Fruit fly (Drosophila melanogaster): ENCODE data around the gene dan.

The dan gene

DNA sequence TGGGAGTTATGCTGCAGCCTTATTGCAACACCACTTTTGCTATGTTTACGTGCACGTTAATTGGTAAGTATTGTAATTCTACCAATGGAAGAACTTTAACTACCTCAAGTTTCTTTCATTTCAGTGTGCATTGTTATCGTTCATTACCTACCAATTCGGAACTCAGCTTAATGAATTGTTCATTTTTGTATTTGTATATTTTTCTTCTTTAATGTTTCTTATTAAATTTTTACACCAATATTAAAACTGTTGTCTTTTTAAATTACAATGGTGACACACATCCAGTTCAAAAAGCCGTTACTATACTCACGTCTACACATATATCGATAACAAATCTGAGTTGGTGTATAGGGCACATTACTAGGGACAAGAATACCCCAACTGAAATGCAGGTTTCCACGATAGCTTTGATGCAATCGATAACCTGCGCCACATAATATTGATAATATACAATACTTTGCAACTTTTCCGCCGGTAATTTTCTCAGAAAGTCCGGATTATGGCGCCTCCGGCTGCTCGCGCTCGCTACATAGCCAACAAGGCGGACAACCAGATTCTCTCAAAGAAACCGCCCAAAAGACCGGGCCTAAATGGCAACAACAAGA is 37.1 kb downstream of the dan start, which contains the start of gene Alg9 (continued):
- peak; percentile 79 for TF ChIP-seq pzg (GFP tag; optimal IDR thresholded peaks at IDR 0.05)
- TF ChIP-seq klu (GFP tag; IDR thresholded peaks at IDR 0.05) = no peak
- no peak for TF ChIP-seq CG10209 (GFP tag; optimal IDR thresholded peaks at IDR 0.05)
- TF ChIP-seq Meics (GFP tag; optimal IDR thresholded peaks at IDR 0.05) = no peak
- TF ChIP-seq CG12744 (GFP tag; optimal IDR thresholded peaks at IDR 0.05) = no peak
- TF ChIP-seq odd (GFP tag; optimal IDR thresholded peaks at IDR 0.05) = no peak
- peak; percentile 11; the same call in 1 of the 2 replicates for TF ChIP-seq Adf1 (GFP tag; IDR thresholded peaks at IDR 0.05)
- TF ChIP-seq Six4 (GFP tag; optimal IDR thresholded peaks at IDR 0.05) = peak; percentile 13
- TF ChIP-seq CG12071 (GFP tag; optimal IDR thresholded peaks at IDR 0.05) = no peak
- TF ChIP-seq CG33213 (GFP tag; optimal IDR thresholded peaks at IDR 0.05) = no peak
- TF ChIP-seq Dfd (GFP tag; optimal IDR thresholded peaks at IDR 0.05) = peak in 1 of 2 experiments; percentile 30
- TF ChIP-seq CG42726 (GFP tag; IDR thresholded peaks at IDR 0.05; ENCODE audit: partially characterized antibody) = peak; percentile 77
- TF ChIP-seq YL-1 (GFP tag; optimal IDR thresholded peaks at IDR 0.05) = no peak
- no peak for TF ChIP-seq Dek (tag; optimal IDR thresholded peaks at IDR 0.05)
- no peak for TF ChIP-seq Lpt (GFP tag; optimal IDR thresholded peaks at IDR 0.05)
- no peak for TF ChIP-seq CG3281 (GFP tag; optimal IDR thresholded peaks at IDR 0.05)
- no peak for TF ChIP-seq Bdp1 (GFP tag; optimal IDR thresholded peaks at IDR 0.05)
- TF ChIP-seq Mrtf (GFP tag; IDR thresholded peaks at IDR 0.05) = no peak
- no peak for TF ChIP-seq eyg (GFP tag; optimal IDR thresholded peaks at IDR 0.05)
- peak; percentile 94 for TF ChIP-seq zen2 (GFP tag; IDR thresholded peaks at IDR 0.05; ENCODE audit: partially characterized antibody)
- TF ChIP-seq dpn (GFP tag; optimal IDR thresholded peaks at IDR 0.05) = peak in 1 of 2 experiments; percentile 6
- TF ChIP-seq slp2 (GFP tag; optimal IDR thresholded peaks at IDR 0.05) = no peak
- peak; percentile 44 for TF ChIP-seq HmgZ (tag; optimal IDR thresholded peaks at IDR 0.05)
- TF ChIP-seq Dp (GFP tag; optimal IDR thresholded peaks at IDR 0.05) = peak; percentile 62
- TF ChIP-seq ken (GFP tag; IDR thresholded peaks at IDR 0.05) = 0 out of 3 replicates have a peak, but pooled peaks have one; percentile 24
- TF ChIP-seq MESR4 (GFP tag; optimal IDR thresholded peaks at IDR 0.05) = peak; percentile 8
- no peak for TF ChIP-seq grn (GFP tag; optimal IDR thresholded peaks at IDR 0.05)
- peak; percentile 62; the same call in 1 of the 2 replicates for TF ChIP-seq CG1024 (GFP tag; IDR thresholded peaks at IDR 0.05)
- peak; percentile 89 for TF ChIP-seq unc-4 (GFP tag; IDR thresholded peaks at IDR 0.05; ENCODE audit: partially characterized antibody)
- no peak for TF ChIP-seq CG15073 (GFP tag; optimal IDR thresholded peaks at IDR 0.05)
- TF ChIP-seq trem (tag; optimal IDR thresholded peaks at IDR 0.05) = peak; percentile 58
- TF ChIP-seq CG9797 (GFP tag; optimal IDR thresholded peaks at IDR 0.05) = peak; percentile 21
- TF ChIP-seq phol (tag; optimal IDR thresholded peaks at IDR 0.05) = peak; percentile 33
- TF ChIP-seq Nf-YC (tag; optimal IDR thresholded peaks at IDR 0.05) = no peak
- no peak for TF ChIP-seq CG8765 (GFP tag; IDR thresholded peaks at IDR 0.05)
- TF ChIP-seq Sry-β (GFP tag; optimal IDR thresholded peaks at IDR 0.05) = no peak
- TF ChIP-seq CoRest (tag; optimal IDR thresholded peaks at IDR 0.05) = peak; percentile 47
- TF ChIP-seq hb (GFP tag; IDR thresholded peaks at IDR 0.05; ENCODE audit: partially characterized antibody) = peak; percentile 94
- TF ChIP-seq org-1 (GFP tag; optimal IDR thresholded peaks at IDR 0.05) = no peak
- TF ChIP-seq Dref (GFP tag; IDR thresholded peaks at IDR 0.05) = peak; percentile 94
- no peak for TF ChIP-seq CG32532 (GFP tag; IDR thresholded peaks at IDR 0.05)
- no peak for TF ChIP-seq CG5953 (GFP tag; IDR thresholded peaks at IDR 0.05)
- no peak for TF ChIP-seq NK7.1 (GFP tag; optimal IDR thresholded peaks at IDR 0.05)
- TF ChIP-seq seq (GFP tag; IDR thresholded peaks at IDR 0.05) = no peak
- TF ChIP-seq hkb (optimal IDR thresholded peaks at IDR 0.05) = peak; percentile 18
- no peak for TF ChIP-seq hkb (GFP tag; IDR thresholded peaks at IDR 0.05)
- TF ChIP-seq CG6689 (GFP tag; IDR thresholded peaks at IDR 0.05) = no peak
- TF ChIP-seq ssp (GFP tag; IDR thresholded peaks at IDR 0.05) = peak; percentile 98

Data from whole organism, embryonic.